Worm (Caenorhabditis elegans) whole organism, early embryonic: ENCODE results near the gene nfya-1.

Experiments
- B0310.2 ChIP-seq: sonication (generic microtip); optimal IDR thresholded peaks from 2 replicates; lab custom pipeline; 2016; ENCODE audit warnings: mild to moderate bottlenecking, missing genetic modification characterization, missing compliant biosample characterization
- F13C5.2 ChIP-seq: sonication (generic microtip); optimal IDR thresholded peaks from 2 replicates; lab custom pipeline; 2017; ENCODE audit warnings: mild to moderate bottlenecking, missing genetic modification characterization, inconsistent platforms, missing compliant biosample characterization
- ama-1 ChIP-seq: fragments of 150-350 bp; optimal IDR thresholded peaks from 2 replicates; lab custom pipeline; 2014
- ceh-36 ChIP-seq: sonication (generic microtip); optimal IDR thresholded peaks from 2 replicates; lab custom pipeline; 2016; ENCODE audit warnings: missing genetic modification characterization, inconsistent platforms, missing compliant biosample characterization
- flt-1 ChIP-seq: fragments of 200-800 bp; sonication (Bioruptor generic); IDR thresholded peaks from 2 replicates; pipeline ENCODE4 v1.3.6; 2022; ENCODE audit warnings: missing genetic modification characterization, missing compliant biosample characterization
- hmbx-1 ChIP-seq: sonication (generic microtip); optimal IDR thresholded peaks from 2 replicates; lab custom pipeline; 2016; ENCODE audit warnings: mild to moderate bottlenecking, missing genetic modification characterization, missing compliant biosample characterization
- pes-1 ChIP-seq: fragments of 200-800 bp; sonication (Bioruptor generic); IDR thresholded peaks from 2 replicates; pipeline ENCODE4 v1.3.6; 2022; ENCODE audit warnings: missing genetic modification reagents, missing genetic modification characterization, missing compliant biosample characterization
- scrt-1 ChIP-seq: fragments of 200-800 bp; sonication (Bioruptor generic); IDR thresholded peaks from 2 replicates; pipeline ENCODE4 v1.3.6; 2022; ENCODE audit warnings: missing genetic modification characterization, missing compliant biosample characterization
- tbx-37 ChIP-seq: fragments of 200-800 bp; sonication (Bioruptor generic); conservative IDR thresholded peaks from 2 replicates; pipeline ENCODE4 v1.3.6; 2022; ENCODE audit warnings: missing genetic modification reagents, missing genetic modification characterization, missing compliant biosample characterization
- tra-4 ChIP-seq: sonication (generic microtip); optimal IDR thresholded peaks from 2 replicates; lab custom pipeline; 2017; ENCODE audit warnings: missing genetic modification characterization, missing compliant biosample characterization

ce11 chrX:11983576-11984061 is 37.0 kb upstream of the nfya-1 start, which contains the start of gene C49F5.3:
- TF ChIP-seq tbx-37 (GFP tag; lab: Robert Waterston, UW) (no peak), flt-1 (GFP tag; lab: Robert Waterston, UW) (no peak), scrt-1 (GFP tag; lab: Robert Waterston, UW) (no peak), F13C5.2 (no peak), tra-4 (tag; lab: Kevin White, UChicago) (no peak), ama-1 (lab: Kevin White, UChicago) (no peak), pes-1 (no peak), B0310.2 (no peak), hmbx-1 (no peak), ceh-36 (tag; lab: Kevin White, UChicago) (no peak)
